Worm (Caenorhabditis elegans) whole organism, early embryonic: Measurements from ENCODE around the gene ceh-7.

Source experiments
- B0310.2 ChIP-seq: sonication (generic microtip); optimal IDR thresholded peaks from 2 replicates; lab custom pipeline; 2016; ENCODE audit warnings: mild to moderate bottlenecking, missing genetic modification characterization, missing compliant biosample characterization
- F13C5.2 ChIP-seq: sonication (generic microtip); optimal IDR thresholded peaks from 2 replicates; lab custom pipeline; 2017; ENCODE audit warnings: mild to moderate bottlenecking, missing genetic modification characterization, inconsistent platforms, missing compliant biosample characterization
- aly-1 ChIP-seq: sonication (generic microtip); optimal IDR thresholded peaks from 2 replicates; lab custom pipeline; 2016; ENCODE audit warnings: missing genetic modification characterization, missing compliant biosample characterization
- ama-1 ChIP-seq: fragments of 150-350 bp; optimal IDR thresholded peaks from 2 replicates; lab custom pipeline; 2014
- ceh-13 ChIP-seq: fragments of 200-800 bp; sonication (Bioruptor generic); optimal IDR thresholded peaks from 2 replicates; lab custom pipeline; 2018; ENCODE audit warnings: mild to moderate bottlenecking, missing genetic modification characterization, missing compliant biosample characterization
- ceh-36 ChIP-seq: sonication (generic microtip); optimal IDR thresholded peaks from 2 replicates; lab custom pipeline; 2016; ENCODE audit warnings: missing genetic modification characterization, inconsistent platforms, missing compliant biosample characterization
- ets-7 ChIP-seq: sonication (generic microtip); optimal IDR thresholded peaks from 2 replicates; lab custom pipeline; 2016; ENCODE audit warnings: missing genotype, missing genetic modification characterization, missing compliant biosample characterization
- flt-1 ChIP-seq: fragments of 200-800 bp; sonication (Bioruptor generic); IDR thresholded peaks from 2 replicates; pipeline ENCODE4 v1.3.6; 2022; ENCODE audit warnings: missing genetic modification characterization, missing compliant biosample characterization
- hmbx-1 ChIP-seq: sonication (generic microtip); optimal IDR thresholded peaks from 2 replicates; lab custom pipeline; 2016; ENCODE audit warnings: mild to moderate bottlenecking, missing genetic modification characterization, missing compliant biosample characterization
- hmg-4 ChIP-seq: fragments of 200-800 bp; sonication (Bioruptor generic); optimal IDR thresholded peaks from 2 replicates; lab custom pipeline; 2018; ENCODE audit warnings: mild to moderate bottlenecking, missing genetic modification characterization, missing compliant biosample characterization
- hnd-1 ChIP-seq: sonication (generic microtip); optimal IDR thresholded peaks from 2 replicates; lab custom pipeline; 2016; ENCODE audit warnings: missing genetic modification characterization, missing compliant biosample characterization
- pes-1 ChIP-seq: fragments of 200-800 bp; sonication (Bioruptor generic); IDR thresholded peaks from 2 replicates; pipeline ENCODE4 v1.3.6; 2022; ENCODE audit warnings: missing genetic modification reagents, missing genetic modification characterization, missing compliant biosample characterization
- scrt-1 ChIP-seq: fragments of 200-800 bp; sonication (Bioruptor generic); IDR thresholded peaks from 2 replicates; pipeline ENCODE4 v1.3.6; 2022; ENCODE audit warnings: missing genetic modification characterization, missing compliant biosample characterization
- sea-1 ChIP-seq: fragments of 200-800 bp; sonication (Bioruptor generic); conservative IDR thresholded peaks from 2 replicates; pipeline ENCODE4 v1.3.6; 2022; ENCODE audit warnings: missing genetic modification characterization, missing compliant biosample characterization
- tbx-11 ChIP-seq: fragments of 200-800 bp; sonication (Bioruptor generic); IDR thresholded peaks from 2 replicates; pipeline ENCODE4 v1.3.6; 2022; ENCODE audit warnings: missing genetic modification characterization, missing compliant biosample characterization
- tbx-37 ChIP-seq: fragments of 200-800 bp; sonication (Bioruptor generic); conservative IDR thresholded peaks from 2 replicates; pipeline ENCODE4 v1.3.6; 2022; ENCODE audit warnings: missing genetic modification reagents, missing genetic modification characterization, missing compliant biosample characterization
- tra-4 ChIP-seq: sonication (generic microtip); optimal IDR thresholded peaks from 2 replicates; lab custom pipeline; 2017; ENCODE audit warnings: missing genetic modification characterization, missing compliant biosample characterization

The ceh-7 gene

DNA sequence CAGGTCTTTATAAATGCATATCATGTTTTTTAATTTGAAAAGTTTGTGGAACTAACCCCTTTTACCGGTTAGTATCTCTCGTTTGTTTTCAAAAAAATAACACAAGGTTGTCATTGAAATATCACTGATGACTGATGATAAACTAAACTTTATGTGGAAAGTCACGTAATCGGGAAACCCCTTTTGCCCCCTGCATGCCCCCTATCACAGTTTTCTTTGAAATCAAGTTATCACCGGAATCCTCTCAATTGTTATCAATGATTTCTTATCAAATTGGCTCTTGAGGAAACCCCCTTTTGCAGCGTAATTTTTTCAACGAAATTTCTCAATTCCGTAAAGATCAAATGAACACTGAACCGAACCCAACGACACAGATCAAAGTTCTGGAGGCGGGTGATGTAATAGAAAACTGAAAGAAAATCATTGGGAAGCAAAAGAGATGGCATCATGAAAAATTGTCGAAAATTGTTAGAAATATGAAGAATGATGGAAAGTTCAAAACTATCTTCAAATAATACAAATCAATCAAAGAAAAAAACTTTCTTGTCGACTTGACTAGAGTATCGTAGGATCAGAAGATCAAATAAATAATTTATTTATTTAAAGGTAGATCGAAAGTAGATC is 36.8 kb upstream of the ceh-7 start:
- TF ChIP-seq pes-1 (GFP tag; lab: Robert Waterston, UW), result no peak
- TF ChIP-seq hmg-4 (GFP tag; lab: Kevin White, UChicago), result no peak
- no peak for TF ChIP-seq ets-7
- no peak for TF ChIP-seq tra-4 (tag; lab: Kevin White, UChicago)
- TF ChIP-seq scrt-1 (GFP tag; lab: Robert Waterston, UW), result no peak
- TF ChIP-seq aly-1 (tag; lab: Kevin White, UChicago), result no peak

- TF ChIP-seq ceh-13 (GFP tag; lab: Kevin White, UChicago) (no peak), flt-1 (GFP tag; lab: Robert Waterston, UW) (no peak), F13C5.2 (no peak), ceh-36 (no peak), pes-1 (GFP tag; lab: Robert Waterston, UW) (no peak), tbx-37 (GFP tag; lab: Robert Waterston, UW) (no peak), ets-7 (no peak), B0310.2 (tag; lab: Kevin White, UChicago) (no peak), hnd-1 (tag; lab: Kevin White, UChicago) (no peak), tra-4 (tag; lab: Kevin White, UChicago) (no peak), scrt-1 (GFP tag; lab: Robert Waterston, UW) (no peak), sea-1 (GFP tag; lab: Robert Waterston, UW) (no peak), ama-1 (no peak)
These were observed 35.3 kb upstream of the ceh-7 start for ce11 chrII:8738955-8739354.

ce11 chrII:8738244-8738643 is 34.6 kb upstream of the ceh-7 start:
- TF ChIP-seq hnd-1 (tag; lab: Kevin White, UChicago), result no peak
- no peak for TF ChIP-seq pes-1 (GFP tag; lab: Robert Waterston, UW)
- TF ChIP-seq tra-4 (tag; lab: Kevin White, UChicago), result no peak
- TF ChIP-seq tbx-11 (GFP tag; lab: Robert Waterston, UW), result no peak
- no peak for TF ChIP-seq hmg-4 (GFP tag; lab: Kevin White, UChicago)
- TF ChIP-seq scrt-1 (GFP tag; lab: Robert Waterston, UW), result no peak
- TF ChIP-seq ets-7, result no peak
- TF ChIP-seq tbx-37 (GFP tag; lab: Robert Waterston, UW), result no peak
- TF ChIP-seq ceh-13 (GFP tag; lab: Kevin White, UChicago), result no peak
- TF ChIP-seq F13C5.2, result no peak
- TF ChIP-seq ceh-36, result no peak

DNA sequence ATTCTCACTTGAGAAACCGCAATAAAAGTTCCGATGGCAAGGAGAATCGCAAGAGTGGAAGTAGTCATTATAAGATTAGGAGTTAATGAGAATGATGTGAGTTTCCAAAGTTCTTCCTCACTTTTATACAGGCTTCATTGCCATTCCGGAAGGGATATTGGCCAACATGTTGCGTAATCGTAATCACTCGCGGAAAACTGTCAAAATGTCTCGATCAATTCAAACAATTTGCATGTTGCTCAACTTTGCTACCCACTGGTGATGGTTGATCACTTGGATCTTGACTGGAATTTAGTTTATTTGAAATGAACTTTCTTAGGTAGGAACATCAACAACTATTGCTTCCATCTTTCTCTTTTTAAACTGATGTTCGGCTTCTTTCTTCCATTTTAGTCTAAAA is 33.8 kb upstream of the ceh-7 start, which contains the start of gene idpb-4:
Gene idpb-4, minus strand, starts transcription at position 101 of the 400 bp plus-strand sequence.
- TF ChIP-seq ceh-36 (no peak), pes-1 (GFP tag; lab: Robert Waterston, UW) (no peak), tra-4 (tag; lab: Kevin White, UChicago) (no peak)

DNA sequence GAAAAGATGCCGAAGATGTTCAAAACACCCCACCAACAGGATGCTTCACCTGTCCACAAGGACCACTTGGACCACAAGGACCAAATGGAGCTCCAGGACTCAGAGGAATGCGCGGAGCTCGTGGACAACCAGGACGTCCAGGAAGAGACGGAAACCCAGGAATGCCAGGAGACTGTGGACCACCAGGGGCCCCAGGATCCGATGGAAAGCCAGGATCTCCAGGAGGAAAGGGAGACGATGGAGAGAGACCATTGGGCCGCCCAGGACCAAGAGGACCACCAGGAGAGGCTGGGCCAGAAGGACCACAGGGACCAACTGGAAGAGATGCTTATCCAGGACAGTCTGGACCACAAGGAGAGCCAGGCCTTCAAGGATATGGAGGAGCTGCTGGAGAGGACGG is 30.0 kb upstream of the ceh-7 start:
- TF ChIP-seq scrt-1 (GFP tag; lab: Robert Waterston, UW) (no peak), ama-1 (no peak), hnd-1 (tag; lab: Kevin White, UChicago) (no peak), sea-1 (GFP tag; lab: Robert Waterston, UW) (no peak), flt-1 (GFP tag; lab: Robert Waterston, UW) (no peak), ceh-13 (GFP tag; lab: Kevin White, UChicago) (no peak), tra-4 (tag; lab: Kevin White, UChicago) (no peak), tbx-37 (GFP tag; lab: Robert Waterston, UW) (no peak), ets-7 (no peak), ceh-36 (no peak), hmg-4 (GFP tag; lab: Kevin White, UChicago) (no peak), F13C5.2 (no peak), hmbx-1 (tag; lab: Kevin White, UChicago) (no peak), pes-1 (GFP tag; lab: Robert Waterston, UW) (no peak), tbx-11 (GFP tag; lab: Robert Waterston, UW) (no peak), B0310.2 (tag; lab: Kevin White, UChicago) (no peak), aly-1 (tag; lab: Kevin White, UChicago) (no peak)

- TF ChIP-seq hmg-4 (GFP tag; lab: Kevin White, UChicago) (no peak), hnd-1 (tag; lab: Kevin White, UChicago) (no peak), tbx-37 (GFP tag; lab: Robert Waterston, UW) (no peak), F13C5.2 (no peak), scrt-1 (GFP tag; lab: Robert Waterston, UW) (no peak), ama-1 (no peak), tra-4 (tag; lab: Kevin White, UChicago) (no peak), ceh-13 (GFP tag; lab: Kevin White, UChicago) (no peak), pes-1 (GFP tag; lab: Robert Waterston, UW) (no peak), ceh-36 (no peak), ets-7 (no peak), flt-1 (GFP tag; lab: Robert Waterston, UW) (no peak), aly-1 (tag; lab: Kevin White, UChicago) (no peak), B0310.2 (tag; lab: Kevin White, UChicago) (no peak), tbx-11 (GFP tag; lab: Robert Waterston, UW) (no peak), hmbx-1 (tag; lab: Kevin White, UChicago) (no peak)
These were observed 28.9 kb upstream of the ceh-7 start, which contains the start of gene rol-6 for ce11 chrII:8732339-8733100. Gene rol-6, plus strand, starts transcription at chrII:8733050.

DNA sequence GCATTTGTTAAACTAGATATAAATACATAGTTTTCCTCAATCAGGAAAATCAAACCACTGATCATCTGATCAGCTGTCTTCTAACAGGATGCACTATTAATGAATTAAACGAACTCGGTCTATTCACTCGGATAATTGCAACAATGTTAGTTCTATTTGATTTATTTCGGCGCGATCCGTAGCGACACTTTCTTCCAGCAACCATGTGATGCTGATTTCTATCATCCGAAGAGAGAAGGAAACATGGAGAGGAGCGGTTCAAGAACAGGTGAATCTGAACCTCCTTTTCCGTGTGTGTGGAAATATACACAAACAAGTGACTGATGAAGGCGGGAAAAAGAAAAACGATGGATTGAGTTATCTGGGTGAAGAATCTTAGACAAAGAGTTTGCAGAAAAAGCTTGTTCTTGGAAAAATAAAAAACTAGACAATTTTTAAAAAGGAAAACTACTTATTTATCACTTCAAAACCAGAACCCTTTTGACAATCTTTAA is 28.2 kb upstream of the ceh-7 start:
- no peak for TF ChIP-seq ets-7
